Worm (Caenorhabditis elegans): ENCODE data around the gene cgh-1.

cgh-1 gene

DNA sequence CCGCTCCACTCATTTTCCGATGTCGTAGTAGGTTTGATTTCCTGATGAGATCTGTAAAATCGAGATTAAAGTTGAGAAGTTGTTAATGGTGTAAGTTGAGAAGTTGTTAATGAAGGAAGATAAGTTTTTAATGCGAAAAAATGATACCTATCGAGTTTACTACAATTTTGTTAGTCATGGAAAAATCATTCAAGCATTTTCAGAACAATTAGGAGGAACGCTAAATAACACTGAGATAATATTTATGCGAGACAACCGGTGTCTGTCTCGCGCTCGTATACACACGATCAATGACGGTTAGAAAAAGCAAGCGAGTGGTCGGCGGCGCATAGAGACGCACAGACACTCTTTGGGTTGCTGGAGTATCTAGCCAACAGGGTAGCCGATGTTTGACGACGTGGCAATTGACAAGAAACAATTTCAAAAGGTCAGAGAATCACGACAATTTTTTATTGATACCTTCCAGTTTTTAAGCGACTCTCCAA lies at the start of gene cgh-1:
TSS of gene cgh-1 (minus strand) at position 51 of the 485 bp plus-strand sequence.
- TF ChIP-seq lin-11 (tag; optimal IDR thresholded peaks at IDR 0.05) (no peak), ZK546.5 (tag; optimal IDR thresholded peaks at IDR 0.05) (no peak), ztf-4 (tag; optimal IDR thresholded peaks at IDR 0.05) (no peak), elt-3 (tag; optimal IDR thresholded peaks at IDR 0.05) (no peak), zag-1 (tag; optimal IDR thresholded peaks at IDR 0.05) (no peak), alr-1 (tag; optimal IDR thresholded peaks at IDR 0.05) (no peak), snpc-4 (tag; optimal IDR thresholded peaks at IDR 0.05) (no peak), sem-4 (tag; optimal IDR thresholded peaks at IDR 0.05) (no peak), mab-5 (tag; optimal IDR thresholded peaks at IDR 0.05) (no peak), nhr-129 (tag; optimal IDR thresholded peaks at IDR 0.05) (no peak), lsy-2 (tag; optimal IDR thresholded peaks at IDR 0.05) (no peak), lin-39 (tag; optimal IDR thresholded peaks at IDR 0.05) (no peak), nhr-21 (tag; optimal IDR thresholded peaks at IDR 0.05) (no peak)

DNA sequence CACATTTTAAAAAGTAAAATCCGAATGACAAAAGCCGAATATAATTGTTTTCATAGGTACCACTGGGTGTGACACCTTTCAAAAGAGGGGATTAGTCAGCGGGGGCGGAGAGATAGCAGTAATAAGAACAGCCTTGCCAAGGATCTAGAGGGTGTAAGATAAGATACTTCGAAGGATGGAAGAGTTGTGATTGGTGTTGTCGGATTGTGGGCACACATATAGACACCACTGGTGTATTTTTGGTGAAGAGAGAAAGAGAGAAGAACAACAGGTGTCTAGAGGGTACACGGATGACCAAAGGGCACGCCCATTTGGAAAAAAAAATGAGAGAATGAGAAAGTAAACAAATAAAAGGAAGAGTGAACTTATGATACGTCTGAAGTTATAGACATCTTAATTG lies 47.6 kb upstream of the cgh-1 start:
- TF ChIP-seq mbf-1 (tag; optimal IDR thresholded peaks at IDR 0.05) (no peak), nhr-237 (tag; optimal IDR thresholded peaks at IDR 0.05) (no peak), crh-2 (tag; optimal IDR thresholded peaks at IDR 0.05) (no peak), lin-39 (tag; optimal IDR thresholded peaks at IDR 0.05) (no peak), ZK546.5 (tag; optimal IDR thresholded peaks at IDR 0.05) (no peak), gmeb-1 (tag; optimal IDR thresholded peaks at IDR 0.05) (no peak), peb-1 (tag; optimal IDR thresholded peaks at IDR 0.05) (no peak), lsy-2 (tag; optimal IDR thresholded peaks at IDR 0.05) (no peak), nhr-10 (tag; optimal IDR thresholded peaks at IDR 0.05) (no peak), lin-11 (tag; optimal IDR thresholded peaks at IDR 0.05) (no peak), nhr-129 (tag; optimal IDR thresholded peaks at IDR 0.05) (no peak), ztf-11 (tag; optimal IDR thresholded peaks at IDR 0.05) (no peak), lin-13 (GFP tag; optimal IDR thresholded peaks at IDR 0.05) (no peak), sma-3 (GFP tag; optimal IDR thresholded peaks at IDR 0.05) (no peak), alr-1 (tag; optimal IDR thresholded peaks at IDR 0.05) (no peak), ztf-4 (tag; optimal IDR thresholded peaks at IDR 0.05) (no peak), aly-2 (tag; optimal IDR thresholded peaks at IDR 0.05) (no peak), fos-1 (tag; optimal IDR thresholded peaks at IDR 0.05) (no peak), unc-62 (GFP tag; optimal IDR thresholded peaks at IDR 0.05) (no peak)

DNA sequence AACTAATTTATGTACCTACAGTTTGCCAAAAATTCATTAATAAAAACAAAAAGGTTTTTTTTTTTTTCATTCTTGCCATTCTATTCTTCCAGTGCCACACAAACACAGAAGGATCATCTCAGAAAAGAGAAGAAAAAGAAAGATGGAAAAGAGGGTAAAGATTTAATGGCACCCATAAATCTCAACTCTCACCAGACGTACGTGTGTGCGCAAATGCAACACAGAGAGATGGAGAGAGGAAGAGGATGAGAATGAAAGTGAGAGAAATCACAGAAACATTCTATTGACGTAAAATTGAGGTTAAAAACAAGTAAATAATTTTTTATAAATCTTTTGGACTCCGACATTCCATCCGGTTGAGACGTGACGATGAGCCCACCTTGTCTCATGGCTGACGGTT lies 46.6 kb upstream of the cgh-1 start:
- TF ChIP-seq nhr-23 (tag; optimal IDR thresholded peaks at IDR 0.05) (no peak), nhr-10 (tag; optimal IDR thresholded peaks at IDR 0.05) (no peak), nhr-11 (tag; optimal IDR thresholded peaks at IDR 0.05) (no peak), F13H6.1 (tag; optimal IDR thresholded peaks at IDR 0.05) (no peak), elt-1 (tag; optimal IDR thresholded peaks at IDR 0.05) (no peak), sem-4 (tag; optimal IDR thresholded peaks at IDR 0.05) (no peak), mbf-1 (tag; optimal IDR thresholded peaks at IDR 0.05) (no peak), skn-1 (tag; optimal IDR thresholded peaks at IDR 0.05) (no peak), nhr-12 (tag; optimal IDR thresholded peaks at IDR 0.05) (no peak), R02D3.7 (tag; optimal IDR thresholded peaks at IDR 0.05) (no peak), fos-1 (tag; optimal IDR thresholded peaks at IDR 0.05) (no peak), ZK546.5 (tag; optimal IDR thresholded peaks at IDR 0.05) (no peak), egl-27 (tag; optimal IDR thresholded peaks at IDR 0.05) (no peak), lin-11 (tag; optimal IDR thresholded peaks at IDR 0.05) (no peak), ceh-16 (tag; optimal IDR thresholded peaks at IDR 0.05) (no peak), dmd-4 (tag; optimal IDR thresholded peaks at IDR 0.05) (no peak), peb-1 (tag; optimal IDR thresholded peaks at IDR 0.05) (no peak), nhr-21 (tag; optimal IDR thresholded peaks at IDR 0.05) (no peak), sma-9 (GFP tag; optimal IDR thresholded peaks at IDR 0.05) (no peak), sma-9 (tag; optimal IDR thresholded peaks at IDR 0.05) (no peak), sma-3 (GFP tag; optimal IDR thresholded peaks at IDR 0.05) (no peak), unc-55 (GFP tag; optimal IDR thresholded peaks at IDR 0.05) (peak; percentile 62), ztf-1 (GFP tag; conservative IDR thresholded peaks at IDR 0.05) (no peak), unc-39 (tag; optimal IDR thresholded peaks at IDR 0.05) (no peak), elt-3 (tag; optimal IDR thresholded peaks at IDR 0.05) (no peak), ceh-82 (tag; optimal IDR thresholded peaks at IDR 0.05) (no peak), unc-62 (GFP tag; optimal IDR thresholded peaks at IDR 0.05) (no peak), ama-1 (optimal IDR thresholded peaks at IDR 0.05) (no peak), aly-2 (tag; optimal IDR thresholded peaks at IDR 0.05) (no peak), crh-2 (tag; optimal IDR thresholded peaks at IDR 0.05) (peak; percentile 19), alr-1 (tag; optimal IDR thresholded peaks at IDR 0.05) (no peak), C34F6.9 (tag; optimal IDR thresholded peaks at IDR 0.05) (peak; percentile 51), lin-39 (tag; optimal IDR thresholded peaks at IDR 0.05) (no peak), nhr-77 (tag; optimal IDR thresholded peaks at IDR 0.05) (no peak), nhr-129 (tag; optimal IDR thresholded peaks at IDR 0.05) (peak; percentile 22), nhr-25 (tag; optimal IDR thresholded peaks at IDR 0.05) (no peak), lsy-2 (tag; optimal IDR thresholded peaks at IDR 0.05) (peak in 1 of 2 experiments; percentile 52), zag-1 (tag; optimal IDR thresholded peaks at IDR 0.05) (no peak), mdl-1 (tag; optimal IDR thresholded peaks at IDR 0.05) (no peak), nhr-6 (tag; optimal IDR thresholded peaks at IDR 0.05) (no peak), Y55F3AM.14 (GFP tag; optimal IDR thresholded peaks at IDR 0.05) (no peak), lin-13 (GFP tag; optimal IDR thresholded peaks at IDR 0.05) (no peak), mab-5 (tag; optimal IDR thresholded peaks at IDR 0.05) (peak; percentile 87), gmeb-1 (tag; optimal IDR thresholded peaks at IDR 0.05) (no peak), ztf-4 (tag; optimal IDR thresholded peaks at IDR 0.05) (no peak), snpc-4 (tag; optimal IDR thresholded peaks at IDR 0.05) (no peak)
